Worm (Caenorhabditis elegans): ENCODE data around the gene srx-118.

srx-118 gene

DNA sequence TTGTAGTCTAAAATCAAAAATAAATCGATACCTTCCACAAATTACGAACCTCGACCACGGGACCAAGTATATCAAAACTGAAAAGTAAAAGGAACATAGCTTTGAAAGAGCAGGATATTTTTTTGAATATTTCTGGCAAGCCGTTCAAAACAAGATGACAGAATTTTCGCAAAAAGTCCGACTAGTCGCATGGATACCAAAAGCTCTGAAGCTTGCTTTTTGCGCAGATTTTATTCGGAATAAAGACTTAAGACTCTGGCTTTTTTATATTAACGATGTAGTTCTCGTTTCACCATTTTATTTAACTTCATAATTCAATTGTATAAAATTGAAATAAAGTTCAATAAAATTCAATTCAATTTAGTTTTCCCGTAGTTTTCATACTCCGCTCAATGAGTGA is 47.9 kb downstream of the srx-118 start, which contains the start of gene Y38E10A.2:
Y38E10A.2 (minus strand) TSS at position 101 of the 400 bp plus-strand sequence.
- TF ChIP-seq gei-8 (GFP tag; optimal IDR thresholded peaks at IDR 0.05) (no peak), duxl-1 (tag; optimal IDR thresholded peaks at IDR 0.05; ENCODE audit: poor library complexity) (no peak), F49E8.2 (tag; optimal IDR thresholded peaks at IDR 0.05; ENCODE audit: borderline replicate concordance) (no peak), snpc-4 (tag; optimal IDR thresholded peaks at IDR 0.05) (no peak), hlh-11 (tag; optimal IDR thresholded peaks at IDR 0.05) (no peak), ama-1 (optimal IDR thresholded peaks at IDR 0.05) (no peak), egl-27 (tag; optimal IDR thresholded peaks at IDR 0.05) (no peak), lin-13 (GFP tag; optimal IDR thresholded peaks at IDR 0.05) (no peak), jun-1 (tag; optimal IDR thresholded peaks at IDR 0.05) (no peak), Y48G9A.11 (GFP tag; IDR thresholded peaks at IDR 0.05) (no peak), nhr-102 (tag; optimal IDR thresholded peaks at IDR 0.05) (no peak), rbr-2 (tag; optimal IDR thresholded peaks at IDR 0.05) (no peak), lin-1 (GFP tag; IDR thresholded peaks at IDR 0.05) (no peak), Y75B8A.6 (GFP tag; IDR thresholded peaks at IDR 0.05) (no peak), zag-1 (tag; optimal IDR thresholded peaks at IDR 0.05) (no peak), ZK546.5 (tag; optimal IDR thresholded peaks at IDR 0.05) (no peak)

- TF ChIP-seq duxl-1 (tag; optimal IDR thresholded peaks at IDR 0.05; ENCODE audit: poor library complexity): no peak
Observed at ce11 chrII:12574668-12575067, 49.0 kb downstream of the srx-118 start, which contains the start of gene Y38E10A.3. TSS of gene Y38E10A.3 (minus strand) at chrII:12574768.

Measured in whole organism, L4 larva.